Worm (Caenorhabditis elegans): ENCODE results near the gene F42F12.14.

DNA sequence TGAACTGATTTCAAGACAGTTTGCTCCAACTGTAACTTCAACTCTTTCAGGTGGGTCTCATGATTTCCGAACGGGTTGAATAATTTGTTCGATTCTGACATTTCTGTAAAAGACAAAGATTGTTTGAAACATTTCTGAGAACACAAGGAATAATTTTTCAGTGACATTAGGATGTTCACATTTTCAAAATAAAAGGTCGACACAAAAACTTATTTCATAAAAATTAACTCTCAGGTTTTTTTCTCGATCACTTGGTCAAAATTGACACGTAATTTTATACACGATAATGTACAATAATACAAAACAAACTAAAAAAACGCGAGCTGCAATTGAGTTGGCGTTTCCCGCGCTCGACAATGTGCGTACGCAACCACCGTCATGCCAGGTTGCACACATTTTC lies 22.9 kb downstream of the F42F12.14 start, which contains the start of gene rif-1.2:
- no peak for TF ChIP-seq nhr-237 (tag; optimal IDR thresholded peaks at IDR 0.05)
- no peak for TF ChIP-seq fos-1 (tag; optimal IDR thresholded peaks at IDR 0.05)
